Fruit fly (Drosophila melanogaster) whole organism, embryonic: ENCODE results near the gene CG9928.

Source experiments
- Bdp1 ChIP-seq: fragments of 200-800 bp; sonication (Bioruptor generic); optimal IDR thresholded peaks from 3 replicates; lab custom pipeline; 2016; ENCODE audit warnings: missing biosample characterization, missing genetic modification characterization
- CG10209 ChIP-seq: fragments of 200-800 bp; sonication (Bioruptor generic); optimal IDR thresholded peaks from 3 replicates; lab custom pipeline; 2017; ENCODE audit warnings: missing biosample characterization, mild to moderate bottlenecking, missing genetic modification characterization, missing genetic modification reagents
- CG1024 ChIP-seq: fragments of 200-800 bp; sonication (Bioruptor generic); IDR thresholded peaks from 2 replicates; pipeline ENCODE4 v1.3.6; 2022; ENCODE audit warnings: missing biosample characterization, missing genetic modification characterization
- CG11504 ChIP-seq: fragments of 200-800 bp; sonication (Bioruptor generic); optimal IDR thresholded peaks from 3 replicates; lab custom pipeline; 2019; ENCODE audit warnings: missing biosample characterization, mild to moderate bottlenecking, missing genetic modification characterization, moderate library complexity
- CG13775 ChIP-seq: fragments of 200-800 bp; sonication (Bioruptor generic); optimal IDR thresholded peaks from 3 replicates; lab custom pipeline; 2017; ENCODE audit warnings: missing biosample characterization, mild to moderate bottlenecking, missing genetic modification characterization
- CG14050 ChIP-seq: fragments of 200-800 bp; sonication (Bioruptor generic); IDR thresholded peaks from 3 replicates; pipeline ENCODE4 v1.3.6; 2022; ENCODE audit warnings: missing biosample characterization, missing genetic modification characterization
- CG14860 ChIP-seq: fragments of 200-800 bp; sonication (Bioruptor generic); IDR thresholded peaks from 3 replicates; pipeline ENCODE4 v1.3.6; 2022; ENCODE audit warnings: missing biosample characterization, missing genetic modification characterization; ENCODE audit not compliant: partially characterized antibody
- CG17328 ChIP-seq: fragments of 200-800 bp; sonication (Bioruptor generic); IDR thresholded peaks from 2 replicates; pipeline ENCODE4 v1.3.6; 2022; ENCODE audit warnings: missing biosample characterization, missing genetic modification characterization
- CG2889 ChIP-seq: fragments of 200-800 bp; sonication (Bioruptor generic); IDR thresholded peaks from 3 replicates; pipeline ENCODE4 v1.3.6; 2022; ENCODE audit warnings: missing biosample characterization, missing genetic modification characterization
- CG3407 ChIP-seq: fragments of 200-800 bp; sonication (Bioruptor generic); optimal IDR thresholded peaks from 2 replicates; lab custom pipeline; 2018; ENCODE audit warnings: missing biosample characterization, mild to moderate bottlenecking, missing genetic modification characterization
- CG4424 ChIP-seq: fragments of 200-800 bp; sonication (Bioruptor generic); optimal IDR thresholded peaks from 3 replicates; lab custom pipeline; 2016; ENCODE audit warnings: missing biosample characterization, missing genetic modification characterization
- CG5180 ChIP-seq: fragments of 200-800 bp; sonication (Bioruptor generic); optimal IDR thresholded peaks from 3 replicates; lab custom pipeline; 2017; ENCODE audit warnings: missing biosample characterization, missing genetic modification characterization, mild to moderate bottlenecking, moderate library complexity, missing genetic modification reagents
- CG5953 ChIP-seq: fragments of 200-800 bp; sonication (Bioruptor generic); IDR thresholded peaks from 2 replicates; pipeline ENCODE4 v1.3.6; 2022; ENCODE audit warnings: missing biosample characterization, missing genetic modification characterization
- CG6272 ChIP-seq: fragments of 200-800 bp; sonication (Bioruptor generic); IDR thresholded peaks from 2 replicates; pipeline ENCODE4 v1.3.6; 2022; ENCODE audit warnings: missing biosample characterization, missing genetic modification characterization
- CG6654 ChIP-seq: fragments of 200-800 bp; sonication (Bioruptor generic); optimal IDR thresholded peaks from 2 replicates; lab custom pipeline; 2017; ENCODE audit warnings: missing biosample characterization, mild to moderate bottlenecking, missing genetic modification characterization
- CG7372 ChIP-seq: fragments of 200-800 bp; sonication (Bioruptor generic); IDR thresholded peaks from 2 replicates; pipeline ENCODE4 v1.3.6; 2022; ENCODE audit warnings: missing biosample characterization, missing genetic modification characterization
- CG7786 ChIP-seq: fragments of 200-800 bp; sonication (Bioruptor generic); optimal IDR thresholded peaks from 2 replicates; lab custom pipeline; 2016; ENCODE audit warnings: missing biosample characterization, missing genetic modification characterization
- CG8944 ChIP-seq: fragments of 200-800 bp; sonication (Bioruptor generic); optimal IDR thresholded peaks from 3 replicates; lab custom pipeline; 2016; ENCODE audit warnings: missing biosample characterization, missing genetic modification characterization
- Dip2 ChIP-seq: fragments of 200-800 bp; sonication (Bioruptor generic); IDR thresholded peaks from 2 replicates; pipeline ENCODE4 v1.3.6; 2022; ENCODE audit warnings: missing biosample characterization, missing genetic modification characterization
- Gsc ChIP-seq: fragments of 200-800 bp; sonication (Bioruptor generic); IDR thresholded peaks from 2 replicates; pipeline ENCODE4 v1.3.6; 2022; ENCODE audit warnings: missing biosample characterization, missing genetic modification characterization
- HLH3B ChIP-seq: fragments of 200-800 bp; sonication (Bioruptor generic); IDR thresholded peaks from 2 replicates; pipeline ENCODE4 v1.3.6; 2022; ENCODE audit warnings: missing biosample characterization, missing genetic modification characterization
- HmgD ChIP-seq: fragments of 200-800 bp; sonication (Bioruptor generic); optimal IDR thresholded peaks from 3 replicates; lab custom pipeline; 2016; ENCODE audit warnings: missing biosample characterization, missing genetic modification characterization
- Hmx ChIP-seq: fragments of 200-800 bp; sonication (Bioruptor generic); optimal IDR thresholded peaks from 2 replicates; lab custom pipeline; 2016; ENCODE audit warnings: missing biosample characterization, missing genetic modification characterization
- Hr39 ChIP-seq: fragments of >200 bp; optimal IDR thresholded peaks from 2 replicates; lab custom pipeline; 2017
- Med ChIP-seq: fragments of 200-800 bp; sonication (Bioruptor generic); peaks from one replicate; lab custom pipeline; 2016; ENCODE audit warnings: missing biosample characterization, missing genetic modification characterization, mild to moderate bottlenecking, inconsistent platforms, moderate library complexity
- Xbp1 ChIP-seq: fragments of 200-800 bp; sonication (Bioruptor generic); optimal IDR thresholded peaks from 3 replicates; lab custom pipeline; 2016; ENCODE audit warnings: missing biosample characterization, mild to moderate bottlenecking, missing genetic modification characterization
- YL-1 ChIP-seq: fragments of 200-800 bp; sonication (Bioruptor generic); optimal IDR thresholded peaks from 3 replicates; lab custom pipeline; 2017; ENCODE audit warnings: missing biosample characterization, mild to moderate bottlenecking, missing genetic modification characterization
- ash1 ChIP-seq: fragments of 200-800 bp; sonication (Bioruptor generic); optimal IDR thresholded peaks from 2 replicates; lab custom pipeline; 2018; ENCODE audit warnings: missing biosample characterization, mild to moderate bottlenecking, missing genetic modification characterization
- ci ChIP-seq: fragments of 200-800 bp; sonication (Bioruptor generic); IDR thresholded peaks from 3 replicates; pipeline ENCODE4 v1.3.6; 2022; ENCODE audit warnings: missing biosample characterization, missing genetic modification characterization
- crc ChIP-seq: fragments of 200-800 bp; sonication (Bioruptor generic); optimal IDR thresholded peaks from 2 replicates; lab custom pipeline; 2016; ENCODE audit warnings: missing biosample characterization, missing genetic modification characterization
- fd102C ChIP-seq: fragments of 200-800 bp; sonication (Bioruptor generic); optimal IDR thresholded peaks from 2 replicates; lab custom pipeline; 2018; ENCODE audit warnings: missing biosample characterization, mild to moderate bottlenecking, missing genetic modification characterization, moderate library complexity
- gfzf ChIP-seq: fragments of 200-800 bp; sonication (Bioruptor generic); optimal IDR thresholded peaks from 2 replicates; lab custom pipeline; 2016; ENCODE audit warnings: missing biosample characterization, mild to moderate bottlenecking, missing genetic modification characterization, moderate library complexity
- hb ChIP-seq: fragments of 200-800 bp; sonication (Bioruptor generic); IDR thresholded peaks from 3 replicates; pipeline ENCODE4 v1.3.6; 2022; ENCODE audit warnings: missing biosample characterization, missing genetic modification characterization; ENCODE audit not compliant: partially characterized antibody
- her ChIP-seq: fragments of 200-800 bp; sonication (Bioruptor generic); optimal IDR thresholded peaks from 2 replicates; lab custom pipeline; 2016; ENCODE audit warnings: missing biosample characterization, missing genetic modification characterization
- jing ChIP-seq: fragments of 200-800 bp; sonication (Bioruptor generic); optimal IDR thresholded peaks from 2 replicates; lab custom pipeline; 2018; ENCODE audit warnings: missing biosample characterization, mild to moderate bottlenecking, missing genetic modification characterization
- jumu ChIP-seq: fragments of 200-800 bp; sonication (Bioruptor generic); optimal IDR thresholded peaks from 3 replicates; lab custom pipeline; 2016; ENCODE audit warnings: missing biosample characterization, missing genetic modification characterization
- lov ChIP-seq, 2 experiments: fragments of 200-800 bp in 1 of 2; fragments of >200 bp in 1 of 2; sonication (Bioruptor generic) in 1 of 2; IDR thresholded peaks in 1 of 2; optimal IDR thresholded peaks in 1 of 2; 2 replicates in 1 of 2; 3 replicates in 1 of 2; pipeline versions ENCODE4 v1.3.6 to Lab custom; 2017 to 2022; ENCODE audit warnings: missing biosample characterization in 1 of 2, missing genetic modification characterization in 1 of 2
- nerfin-2 ChIP-seq: fragments of 200-800 bp; sonication (Bioruptor generic); IDR thresholded peaks from 2 replicates; pipeline ENCODE4 v1.3.6; 2022; ENCODE audit warnings: missing biosample characterization, missing genetic modification characterization; ENCODE audit not compliant: partially characterized antibody
- pum ChIP-seq: fragments of 200-800 bp; sonication (Bioruptor generic); optimal IDR thresholded peaks from 2 replicates; lab custom pipeline; 2016; ENCODE audit warnings: missing biosample characterization, missing genetic modification characterization
- sd ChIP-seq: fragments of 200-800 bp; sonication (Bioruptor generic); optimal IDR thresholded peaks from 3 replicates; lab custom pipeline; 2018; ENCODE audit warnings: missing biosample characterization, mild to moderate bottlenecking, missing genetic modification characterization, moderate library complexity
- sisA ChIP-seq: fragments of 200-800 bp; sonication (Bioruptor generic); IDR thresholded peaks from 2 replicates; pipeline ENCODE4 v1.3.6; 2022; ENCODE audit warnings: missing biosample characterization, missing genetic modification characterization
- tap ChIP-seq: fragments of 200-800 bp; optimal IDR thresholded peaks from 3 replicates; lab custom pipeline; 2019; ENCODE audit warnings: missing biosample characterization, mild to moderate bottlenecking, missing genetic modification characterization, moderate library complexity

Gene CG9928

DNA sequence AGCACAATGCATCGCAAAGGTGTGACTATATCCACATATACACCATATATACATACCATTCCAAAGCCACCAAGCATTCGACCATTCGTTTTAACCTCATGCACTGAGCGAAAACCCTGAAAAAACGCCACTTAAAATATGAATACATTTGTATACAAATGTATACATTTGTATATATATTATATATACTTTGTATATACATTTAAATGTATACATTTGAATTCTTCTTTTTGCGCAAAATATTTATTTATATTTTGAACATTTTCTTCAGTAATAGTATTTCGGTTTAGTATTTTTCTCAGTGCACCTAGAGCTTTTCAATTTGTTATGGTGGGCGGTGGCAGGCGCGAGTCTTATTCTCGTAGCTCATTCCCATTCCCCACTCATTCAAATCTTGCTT is 13.6 kb upstream of the CG9928 start (continued):
- TF ChIP-seq CG3407 (GFP tag; lab: Kevin White, UChicago) = no peak
- peak; percentile 3 for TF ChIP-seq CG10209 (GFP tag; lab: Kevin White, UChicago)
- TF ChIP-seq HmgD (GFP tag; lab: Kevin White, UChicago) = no peak
- TF ChIP-seq CG7372 (GFP tag; lab: Robert Waterston, UW) = no peak
- no peak for TF ChIP-seq Xbp1 (GFP tag; lab: Kevin White, UChicago)
- no peak for TF ChIP-seq CG14860 (GFP tag; lab: Robert Waterston, UW)
- TF ChIP-seq CG8944 (GFP tag; lab: Kevin White, UChicago) = no peak
- TF ChIP-seq CG4424 (GFP tag; lab: Kevin White, UChicago) = no peak
- TF ChIP-seq, all 482 proteins: peak for 50

DNA sequence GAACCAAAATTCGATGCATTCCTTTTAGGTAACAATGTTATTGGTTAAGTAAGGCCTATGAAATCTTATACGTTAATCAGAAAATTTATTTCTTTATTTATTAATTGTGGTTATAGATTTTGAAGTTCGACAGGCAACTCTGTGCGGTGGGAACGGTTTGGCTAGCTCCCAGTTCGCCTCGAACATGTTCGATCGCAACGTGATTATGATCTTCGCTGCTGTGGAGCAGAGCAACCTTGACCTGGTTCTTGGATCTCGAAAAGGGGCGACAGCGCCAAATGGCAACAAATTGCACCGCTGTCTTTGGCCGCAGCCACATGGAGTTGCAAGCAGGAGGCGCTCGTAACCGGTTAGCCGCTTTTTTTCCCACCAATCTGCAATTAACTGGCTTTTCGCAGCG is 11.6 kb upstream of the CG9928 start:
- TF ChIP-seq Bdp1 (GFP tag; lab: Kevin White, UChicago) (no peak), CG13775 (GFP tag; lab: Kevin White, UChicago) (no peak), jumu (no peak), sd (tag; lab: Kevin White, UChicago) (no peak), CG2889 (no peak), CG11504 (tag; lab: Kevin White, UChicago) (no peak), ci (GFP tag; lab: Robert Waterston, UW) (no peak), Hmx (GFP tag; lab: Kevin White, UChicago) (no peak), CG5180 (GFP tag; lab: Kevin White, UChicago) (peak; percentile 91), ash1 (GFP tag; lab: Kevin White, UChicago) (no peak), CG6272 (no peak; the same call in 1 of the 2 replicates), CG14050 (GFP tag; lab: Robert Waterston, UW) (no peak), CG6654 (no peak), Med (peak; percentile 41), tap (no peak), HLH3B (GFP tag; lab: Robert Waterston, UW) (peak; percentile 31; the same call in 1 of the 2 replicates), sisA (GFP tag; lab: Robert Waterston, UW) (no peak), her (GFP tag; lab: Kevin White, UChicago) (no peak), hb (GFP tag; lab: Robert Waterston, UW) (no peak), lov (optimal IDR thresholded peaks at IDR 0.05; lab: Kevin White, UChicago) (no peak), lov (GFP tag; IDR thresholded peaks at IDR 0.05; lab: Robert Waterston, UW) (no peak), Dip2 (GFP tag; lab: Robert Waterston, UW) (no peak), Hr39 (lab: Kevin White, UChicago) (no peak), nerfin-2 (GFP tag; lab: Robert Waterston, UW) (no peak), CG17328 (GFP tag; lab: Robert Waterston, UW) (0 out of 2 replicates have a peak, but pooled peaks have one; percentile 23), fd102C (GFP tag; lab: Kevin White, UChicago) (no peak), crc (no peak), jing (GFP tag; lab: Kevin White, UChicago) (no peak), Gsc (GFP tag; lab: Robert Waterston, UW) (no peak), CG7786 (GFP tag; lab: Kevin White, UChicago) (no peak), pum (GFP tag; lab: Kevin White, UChicago) (no peak), YL-1 (GFP tag; lab: Kevin White, UChicago) (no peak), gfzf (GFP tag; lab: Kevin White, UChicago) (no peak), CG5953 (GFP tag; lab: Robert Waterston, UW) (no peak), CG1024 (GFP tag; lab: Robert Waterston, UW) (no peak)
- TF ChIP-seq, all 482 proteins: peak for 4
